Fruit fly (Drosophila melanogaster): ENCODE results near the gene rin.

rin gene

DNA sequence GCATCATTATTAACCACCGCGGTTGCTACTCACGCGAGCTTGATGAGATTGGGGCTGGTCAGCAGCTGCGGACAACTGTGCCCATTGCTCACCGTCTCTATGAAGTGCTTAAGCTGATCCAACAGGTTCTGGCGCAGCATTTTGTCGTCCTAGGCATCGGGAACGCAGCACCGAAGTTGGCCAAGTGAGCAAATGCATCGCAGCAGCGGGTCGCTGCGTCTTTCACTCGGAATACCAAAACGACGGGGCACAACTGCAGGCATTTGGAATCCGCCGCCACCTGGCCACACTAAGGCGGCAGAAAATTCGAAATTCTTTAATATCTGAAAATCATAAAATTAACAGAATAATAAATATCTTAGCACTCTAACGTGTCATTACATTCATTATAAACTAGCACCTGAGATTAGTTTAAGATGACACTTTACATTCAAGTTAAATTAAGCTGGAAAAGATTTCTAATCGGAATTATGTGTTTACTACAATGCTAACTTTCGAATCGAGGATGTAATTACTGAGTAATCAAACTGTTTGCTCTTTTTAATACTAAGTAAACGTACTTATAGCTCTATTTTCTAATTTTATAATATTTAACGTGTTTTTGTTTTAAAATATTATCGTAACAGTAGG lies 36.3 kb downstream of the rin start (continued):
- no peak for TF ChIP-seq Blimp-1 (GFP tag; optimal IDR thresholded peaks at IDR 0.05)
- no peak for TF ChIP-seq CG1621 (tag; optimal IDR thresholded peaks at IDR 0.05)

DNA sequence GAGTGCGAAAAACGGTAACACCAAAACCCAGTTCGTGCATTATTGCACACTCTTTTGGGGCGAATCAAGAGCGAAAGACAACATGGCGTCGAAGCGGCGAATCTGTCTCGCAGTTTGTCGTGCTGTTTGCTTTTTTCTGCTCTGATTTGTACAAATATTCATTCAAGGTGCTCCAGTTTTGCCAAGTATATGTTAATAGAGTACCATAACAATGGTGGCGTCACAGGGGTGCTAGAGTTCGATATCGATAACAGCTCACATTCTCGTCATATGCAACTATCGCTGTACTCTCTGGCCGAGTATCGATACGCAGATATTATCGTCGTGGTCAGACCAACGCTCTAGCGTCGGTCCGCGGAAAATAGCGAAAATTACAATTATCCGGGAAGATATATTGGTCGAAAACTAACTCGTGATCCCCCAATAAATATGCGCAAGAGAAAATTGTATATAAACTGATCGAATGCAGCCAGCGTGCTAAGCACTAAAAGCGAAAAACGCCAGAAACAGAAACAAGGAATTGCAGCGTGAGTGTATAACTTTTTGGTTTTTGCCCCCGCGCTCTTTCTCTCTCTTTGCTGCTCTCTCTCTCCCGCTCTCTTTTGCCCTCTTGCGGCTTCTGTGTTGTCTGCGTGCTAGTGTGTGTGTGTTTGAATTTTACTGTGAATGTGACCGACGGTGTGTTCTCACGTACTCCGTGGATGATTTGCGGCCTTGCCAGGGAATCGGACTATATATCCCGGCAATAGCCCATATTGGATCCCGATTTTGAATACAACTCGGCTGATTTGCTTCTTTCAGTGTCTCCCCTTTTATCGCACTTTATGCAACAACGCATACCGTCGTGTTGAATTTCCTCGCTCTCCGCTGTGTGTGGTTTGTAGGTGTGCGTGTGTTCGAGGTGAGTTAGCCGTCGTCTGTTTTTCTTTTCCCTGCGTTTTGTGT lies 37.1 kb downstream of the rin start, which contains the start of gene flfl:
TSS of gene flfl (plus strand) at position 298 of the 945 bp plus-strand sequence.
- TF ChIP-seq CG11762 (GFP tag; optimal IDR thresholded peaks at IDR 0.05; ENCODE audit: insufficient read depth) (no peak), Hr4 (GFP tag; optimal IDR thresholded peaks at IDR 0.05) (no peak), Blimp-1 (GFP tag; optimal IDR thresholded peaks at IDR 0.05) (no peak), svp (GFP tag) (peak; percentile 76), CG9139 (GFP tag; optimal IDR thresholded peaks at IDR 0.05) (peak; percentile 47), CG6854 (GFP tag; optimal IDR thresholded peaks at IDR 0.05) (peak; percentile 29), vri (GFP tag; optimal IDR thresholded peaks at IDR 0.05) (peak; percentile 22), Sox102F (GFP tag; optimal IDR thresholded peaks at IDR 0.05) (peak; percentile 1), CG31627 (GFP tag; optimal IDR thresholded peaks at IDR 0.05) (peak; percentile 36), Smox (GFP tag; optimal IDR thresholded peaks at IDR 0.05) (peak; percentile 9), Sox15 (GFP tag; optimal IDR thresholded peaks at IDR 0.05) (no peak), CG6808 (GFP tag; optimal IDR thresholded peaks at IDR 0.05) (peak; percentile 36), CG16779 (tag; optimal IDR thresholded peaks at IDR 0.05) (peak; percentile 34), CG10669 (GFP tag; optimal IDR thresholded peaks at IDR 0.05) (no peak), CG7368 (GFP tag; optimal IDR thresholded peaks at IDR 0.05) (no peak), acj6 (GFP tag; optimal IDR thresholded peaks at IDR 0.05) (no peak), Hr38 (GFP tag; optimal IDR thresholded peaks at IDR 0.05) (no peak), net (GFP tag; optimal IDR thresholded peaks at IDR 0.05) (peak; percentile 15), salr (GFP tag; optimal IDR thresholded peaks at IDR 0.05) (no peak), CG3032 (tag; optimal IDR thresholded peaks at IDR 0.05) (peak; percentile 34), dsx (GFP tag; optimal IDR thresholded peaks at IDR 0.05; ENCODE audit: poor library complexity, severe bottlenecking) (no peak), CG8119 (GFP tag; IDR thresholded peaks at IDR 0.05) (no peak), topi (GFP tag; optimal IDR thresholded peaks at IDR 0.05) (peak; percentile 9), CG8632 (GFP tag; optimal IDR thresholded peaks at IDR 0.05) (no peak), Eip78C (GFP tag) (peak; percentile 64), CG6276 (GFP tag; optimal IDR thresholded peaks at IDR 0.05) (no peak), CG32006 (GFP tag; optimal IDR thresholded peaks at IDR 0.05) (peak; percentile 1), lz (GFP tag; optimal IDR thresholded peaks at IDR 0.05) (peak; percentile 20), CG10631 (GFP tag; optimal IDR thresholded peaks at IDR 0.05) (no peak), Sox14 (GFP tag; optimal IDR thresholded peaks at IDR 0.05) (peak; percentile 40), CG1621 (tag; optimal IDR thresholded peaks at IDR 0.05) (no peak), eg (GFP tag; IDR thresholded peaks at IDR 0.05) (no peak), esn (GFP tag; optimal IDR thresholded peaks at IDR 0.05) (peak; percentile 7), CG15336 (GFP tag; IDR thresholded peaks at IDR 0.05) (no peak), pdm3 (GFP tag; optimal IDR thresholded peaks at IDR 0.05) (no peak), Hr39 (GFP tag; optimal IDR thresholded peaks at IDR 0.05) (no peak), Lpt (GFP tag; optimal IDR thresholded peaks at IDR 0.05) (no peak), OdsH (GFP tag; optimal IDR thresholded peaks at IDR 0.05) (no peak), Gug (GFP tag; IDR thresholded peaks at IDR 0.05) (no peak), CG8319 (GFP tag; optimal IDR thresholded peaks at IDR 0.05) (no peak), CG3919 (GFP tag; optimal IDR thresholded peaks at IDR 0.05) (peak; percentile 29), Ets96B (tag; optimal IDR thresholded peaks at IDR 0.05) (no peak)

Data from whole organism, prepupa.